Fruit fly (Drosophila melanogaster) whole organism, prepupa: ENCODE data around the gene Acp32CD.

Experiments
- CG1621 ChIP-seq: fragments of 200-800 bp; sonication (Bioruptor generic); optimal IDR thresholded peaks from 3 replicates; lab custom pipeline; 2018; ENCODE audit warnings: missing biosample characterization, mild to moderate bottlenecking, missing genetic modification characterization
- CG16779 ChIP-seq: fragments of 200-800 bp; sonication (Bioruptor generic); optimal IDR thresholded peaks from 3 replicates; lab custom pipeline; 2017; ENCODE audit warnings: missing biosample characterization, mild to moderate bottlenecking, missing genetic modification characterization
- CG6163 ChIP-seq: fragments of 200-800 bp; sonication (Bioruptor generic); IDR thresholded peaks from 3 replicates; pipeline ENCODE4 v1.3.6; 2022; ENCODE audit warnings: missing biosample characterization, missing genetic modification characterization
- CG6854 ChIP-seq: fragments of 200-800 bp; sonication (Bioruptor generic); optimal IDR thresholded peaks from 2 replicates; lab custom pipeline; 2017; ENCODE audit warnings: missing biosample characterization, mild to moderate bottlenecking, missing genetic modification characterization
- Gug ChIP-seq: fragments of 200-800 bp; sonication (Bioruptor generic); IDR thresholded peaks from 2 replicates; pipeline ENCODE4 v1.3.6; 2022; ENCODE audit warnings: missing biosample characterization, missing genetic modification characterization
- Hr39 ChIP-seq: fragments of 200-800 bp; sonication (Bioruptor generic); optimal IDR thresholded peaks from 2 replicates; lab custom pipeline; 2016; ENCODE audit warnings: missing biosample characterization, missing genetic modification characterization
- Lpt ChIP-seq: fragments of 200-800 bp; sonication (Bioruptor generic); optimal IDR thresholded peaks from 3 replicates; lab custom pipeline; 2016; ENCODE audit warnings: missing biosample characterization, missing genetic modification characterization
- Sox102F ChIP-seq: fragments of 200-800 bp; sonication (Bioruptor generic); optimal IDR thresholded peaks from 2 replicates; lab custom pipeline; 2016; ENCODE audit warnings: missing biosample characterization, mild to moderate bottlenecking, missing genetic modification characterization
- achi ChIP-seq: fragments of 200-800 bp; sonication (Bioruptor generic); optimal IDR thresholded peaks from 3 replicates; lab custom pipeline; 2016; ENCODE audit warnings: missing biosample characterization, missing genetic modification characterization
- lz ChIP-seq: fragments of 200-800 bp; sonication (Bioruptor generic); optimal IDR thresholded peaks from 3 replicates; lab custom pipeline; 2016; ENCODE audit warnings: missing biosample characterization, missing genetic modification characterization
- net ChIP-seq: fragments of 200-800 bp; sonication (Bioruptor generic); optimal IDR thresholded peaks from 3 replicates; lab custom pipeline; 2016; ENCODE audit warnings: missing biosample characterization, missing genetic modification characterization

DNA sequence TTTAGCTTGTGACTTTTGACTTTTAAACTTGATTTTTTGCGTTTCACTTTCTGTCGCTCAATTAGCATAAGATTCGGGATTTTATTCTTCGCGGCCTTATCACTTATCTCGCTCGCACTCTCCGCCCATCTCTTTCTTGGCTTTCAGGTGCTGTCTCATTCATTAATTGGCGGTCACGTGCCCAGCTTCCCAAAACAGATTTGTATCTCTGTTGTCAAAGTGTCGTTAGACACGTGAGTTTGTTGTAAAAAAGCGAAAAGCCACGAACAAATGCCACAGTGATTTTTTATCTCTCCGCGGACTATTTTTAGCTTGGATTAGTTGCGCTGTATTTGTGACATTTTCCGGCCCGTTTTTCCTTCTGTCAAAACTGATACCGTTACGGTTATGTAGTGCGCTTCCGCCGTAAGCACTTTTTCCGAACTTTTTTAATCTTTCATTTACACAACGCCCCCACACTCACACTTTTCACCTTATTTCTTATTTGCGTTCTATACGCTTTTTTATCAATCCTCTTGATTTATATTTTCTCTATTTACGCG lies 41.4 kb downstream of the Acp32CD start:
- TF ChIP-seq lz = no peak
- no peak for TF ChIP-seq CG6163 (GFP tag; lab: Robert Waterston, UW)
- TF ChIP-seq Sox102F = no peak
- TF ChIP-seq Hr39 (GFP tag; lab: Kevin White, UChicago) = no peak
- TF ChIP-seq CG1621 (tag; lab: Kevin White, UChicago) = no peak
- TF ChIP-seq Gug = no peak
- TF ChIP-seq net (GFP tag; lab: Kevin White, UChicago) = no peak
- no peak for TF ChIP-seq achi (GFP tag; lab: Kevin White, UChicago)
- no peak for TF ChIP-seq CG6854
- TF ChIP-seq CG16779 (tag; lab: Kevin White, UChicago) = no peak
- no peak for TF ChIP-seq Lpt (GFP tag; lab: Kevin White, UChicago)
